Worm (Caenorhabditis elegans): ENCODE data around the gene rsp-1.
A peak's percentile ranks its signal among the peaks of the same experiment; 100 is the strongest.
"Not testable (repeated sequence)": the region's sequence is repeated elsewhere in the genome, so short reads cannot be mapped to it uniquely, and the experiment has no call there.

Gene rsp-1

ce11 chrII:11442425-11442824 lies 10.7 kb upstream of the rsp-1 start, which contains the start of gene ebp-2:
TSS of gene ebp-2 (plus strand) at chrII:11442725.
- TF ChIP-seq unc-98 (GFP tag; IDR thresholded peaks at IDR 0.05); rnt-1 (tag; optimal IDR thresholded peaks at IDR 0.05); fkh-4 (tag; optimal IDR thresholded peaks at IDR 0.05; ENCODE audit: borderline replicate concordance): not testable (repeated sequence)

- TF ChIP-seq ceh-8 (GFP tag; optimal IDR thresholded peaks at IDR 0.05) (peak; percentile 28), isw-1 (GFP tag; IDR thresholded peaks at IDR 0.05) (no peak)
These were observed 10.0 kb upstream of the rsp-1 start for ce11 chrII:11443128-11443527.

ce11 chrII:11443862-11444261 lies 9.3 kb upstream of the rsp-1 start, which contains the start of gene adbp-1:
TSS of gene adbp-1 (plus strand) at chrII:11444162.
- TF ChIP-seq ceh-63 (GFP tag; optimal IDR thresholded peaks at IDR 0.05) (no peak), F16B12.6 (tag; optimal IDR thresholded peaks at IDR 0.05) (no peak), snpc-4 (tag; optimal IDR thresholded peaks at IDR 0.05) (no peak)

- no peak for TF ChIP-seq C16A3.4 (tag; optimal IDR thresholded peaks at IDR 0.05)
- TF ChIP-seq fos-1 (tag; optimal IDR thresholded peaks at IDR 0.05): no peak
- no peak for TF ChIP-seq grh-1 (GFP tag; IDR thresholded peaks at IDR 0.05)
- no peak for TF ChIP-seq C04F5.9 (tag; optimal IDR thresholded peaks at IDR 0.05)
- no peak for TF ChIP-seq lin-15B (tag; optimal IDR thresholded peaks at IDR 0.05)
- TF ChIP-seq sox-4 (tag; optimal IDR thresholded peaks at IDR 0.05): no peak
- TF ChIP-seq lir-3 (tag; optimal IDR thresholded peaks at IDR 0.05; ENCODE audit: poor library complexity): no peak
- no peak for TF ChIP-seq Y116A8C.19 (tag; optimal IDR thresholded peaks at IDR 0.05; ENCODE audit: borderline replicate concordance)
- no peak for TF ChIP-seq blmp-1 (tag; optimal IDR thresholded peaks at IDR 0.05)
- no peak for TF ChIP-seq dpl-1 (GFP tag; optimal IDR thresholded peaks at IDR 0.05)
- TF ChIP-seq tbx-2 (tag; optimal IDR thresholded peaks at IDR 0.05): no peak
- TF ChIP-seq ceh-8 (GFP tag; optimal IDR thresholded peaks at IDR 0.05): no peak
- no peak for TF ChIP-seq nhr-71 (tag; optimal IDR thresholded peaks at IDR 0.05)
- no peak for TF ChIP-seq elt-3 (tag; optimal IDR thresholded peaks at IDR 0.05)
- TF ChIP-seq ceh-90 (tag; optimal IDR thresholded peaks at IDR 0.05): no peak
- TF ChIP-seq snpc-4 (tag; optimal IDR thresholded peaks at IDR 0.05): no peak
These were observed 8.2 kb upstream of the rsp-1 start, which contains the start of gene W02B12.13 for ce11 chrII:11444973-11445372. TSS of gene W02B12.13 (plus strand) at chrII:11445273.

ce11 chrII:11448753-11449152 lies 4.4 kb upstream of the rsp-1 start, which contains the start of gene W02B12.1:
TSS of gene W02B12.1 (plus strand) at chrII:11449021.
- TF ChIP-seq vab-15 (tag; optimal IDR thresholded peaks at IDR 0.05): no peak
- peak; percentile 57 for TF ChIP-seq elt-2 (tag; optimal IDR thresholded peaks at IDR 0.05)

- TF ChIP-seq efl-1 (optimal IDR thresholded peaks at IDR 0.05) (no peak), efl-1 (GFP tag; optimal IDR thresholded peaks at IDR 0.05 in 1 of 2) (peak in 1 of 2 experiments; percentile 26), lin-14 (GFP tag; optimal IDR thresholded peaks at IDR 0.05) (no peak)
These were observed 2.3 kb upstream of the rsp-1 start for ce11 chrII:11450882-11451281.

ce11 chrII:11451738-11452137 lies 1.4 kb upstream of the rsp-1 start:
- TF ChIP-seq lin-14 (GFP tag; optimal IDR thresholded peaks at IDR 0.05) (no peak), fkh-8 (tag; optimal IDR thresholded peaks at IDR 0.05) (no peak), xbp-1 (tag; optimal IDR thresholded peaks at IDR 0.05) (no peak), nhr-237 (tag; optimal IDR thresholded peaks at IDR 0.05) (no peak), lin-39 (tag; optimal IDR thresholded peaks at IDR 0.05) (no peak), mdl-1 (tag; optimal IDR thresholded peaks at IDR 0.05) (no peak), lin-15B (tag; optimal IDR thresholded peaks at IDR 0.05) (no peak), sup-37 (GFP tag; optimal IDR thresholded peaks at IDR 0.05) (no peak), lin-35 (GFP tag; optimal IDR thresholded peaks at IDR 0.05) (no peak)
